Fruit fly (Drosophila melanogaster) whole organism, embryonic: ENCODE measurements around the gene peb.

Experiments used
- slou ChIP-seq: fragments of 200-800 bp; sonication (Bioruptor generic); optimal IDR thresholded peaks from 3 replicates; lab custom pipeline; 2016; ENCODE audit warnings: missing biosample characterization, missing genetic modification characterization
- zfh2 ChIP-seq: fragments of 200-800 bp; sonication (Bioruptor generic); optimal IDR thresholded peaks from 2 replicates; lab custom pipeline; 2016; ENCODE audit warnings: missing biosample characterization, missing genetic modification characterization

dm6 chrX:4604107-4604506, 13.3 kb upstream of the peb start:
- TF ChIP-seq zfh2 (no peak), slou (GFP tag; lab: Kevin White, UChicago) (no peak)
